Fruit fly (Drosophila melanogaster) whole organism, embryonic: ENCODE data around the gene kin17.

Experiments used
- CG10147 ChIP-seq: fragments of 200-800 bp; sonication (Bioruptor generic); optimal IDR thresholded peaks from 2 replicates; lab custom pipeline; 2019; ENCODE audit warnings: missing biosample characterization, mild to moderate bottlenecking, missing genetic modification characterization, moderate library complexity
- CG10654 ChIP-seq: fragments of 200-800 bp; sonication (Bioruptor generic); optimal IDR thresholded peaks from 2 replicates; lab custom pipeline; 2016; ENCODE audit warnings: missing biosample characterization, missing genetic modification characterization
- CG12769 ChIP-seq: fragments of 200-800 bp; sonication (Bioruptor generic); optimal IDR thresholded peaks from 2 replicates; lab custom pipeline; 2019; ENCODE audit warnings: missing biosample characterization, mild to moderate bottlenecking, missing genetic modification characterization, moderate library complexity
- CG15011 ChIP-seq: fragments of 200-800 bp; sonication (Bioruptor generic); optimal IDR thresholded peaks from 3 replicates; lab custom pipeline; 2018; ENCODE audit warnings: missing biosample characterization, mild to moderate bottlenecking, missing genetic modification characterization
- CG15696 ChIP-seq: fragments of 200-800 bp; sonication (Bioruptor generic); optimal IDR thresholded peaks from 2 replicates; lab custom pipeline; 2019; ENCODE audit warnings: missing biosample characterization, mild to moderate bottlenecking, missing genetic modification characterization, moderate library complexity
- CG17186 ChIP-seq: fragments of 200-800 bp; sonication (Bioruptor generic); optimal IDR thresholded peaks from 3 replicates; lab custom pipeline; 2017; ENCODE audit warnings: missing biosample characterization, missing genetic modification reagents, missing genetic modification characterization
- CG17829 ChIP-seq: fragments of 200-800 bp; optimal IDR thresholded peaks from 2 replicates; lab custom pipeline; 2019; ENCODE audit warnings: missing biosample characterization, mild to moderate bottlenecking, missing genetic modification characterization, moderate library complexity
- CG18476 ChIP-seq: fragments of 200-800 bp; sonication (Bioruptor generic); optimal IDR thresholded peaks from 2 replicates; lab custom pipeline; 2016; ENCODE audit warnings: missing biosample characterization, mild to moderate bottlenecking, missing genetic modification characterization
- CG31441 ChIP-seq: fragments of 200-800 bp; sonication (Bioruptor generic); IDR thresholded peaks from 2 replicates; pipeline ENCODE4 v1.3.6; 2022; ENCODE audit warnings: missing biosample characterization, missing genetic modification characterization
- CG3838 ChIP-seq: fragments of 200-800 bp; sonication (Bioruptor generic); optimal IDR thresholded peaks from 3 replicates; lab custom pipeline; 2016; ENCODE audit warnings: missing biosample characterization, missing genetic modification characterization
- CG6854 ChIP-seq: fragments of 200-800 bp; sonication (Bioruptor generic); optimal IDR thresholded peaks from 3 replicates; lab custom pipeline; 2017; ENCODE audit warnings: missing biosample characterization, mild to moderate bottlenecking, missing genetic modification characterization
- CG7745 ChIP-seq: fragments of 200-800 bp; sonication (Bioruptor generic); optimal IDR thresholded peaks from 2 replicates; lab custom pipeline; 2018; ENCODE audit warnings: missing biosample characterization, mild to moderate bottlenecking, missing genetic modification characterization, moderate library complexity
- CG7963 ChIP-seq: fragments of 200-800 bp; sonication (Bioruptor generic); IDR thresholded peaks from 3 replicates; pipeline ENCODE4 v1.3.6; 2022; ENCODE audit warnings: missing biosample characterization, missing genetic modification characterization; ENCODE audit not compliant: partially characterized antibody
- CG8478 ChIP-seq: fragments of >200 bp; optimal IDR thresholded peaks from 2 replicates; lab custom pipeline; 2018
- CG9932 ChIP-seq: fragments of 200-800 bp; sonication (Bioruptor generic); IDR thresholded peaks from 2 replicates; pipeline ENCODE4 v1.3.6; 2022; ENCODE audit warnings: missing biosample characterization, missing genetic modification characterization
- D19A ChIP-seq: fragments of 200-800 bp; optimal IDR thresholded peaks from 3 replicates; lab custom pipeline; 2019; ENCODE audit warnings: missing biosample characterization, mild to moderate bottlenecking, missing genetic modification characterization, moderate library complexity
- Dll ChIP-seq: fragments of 200-800 bp; sonication (Bioruptor generic); IDR thresholded peaks from 4 replicates; pipeline ENCODE4 v1.3.6; 2022; ENCODE audit warnings: missing biosample characterization, missing genetic modification characterization; ENCODE audit not compliant: partially characterized antibody
- Dp ChIP-seq: fragments of 200-800 bp; sonication (Bioruptor generic); optimal IDR thresholded peaks from 2 replicates; lab custom pipeline; 2018; ENCODE audit warnings: missing biosample characterization, mild to moderate bottlenecking, missing genetic modification characterization, moderate library complexity
- Eip74EF ChIP-seq, 2 experiments: fragments of 200-800 bp in 1 of 2; fragments of >200 bp in 1 of 2; sonication (Bioruptor generic) in 1 of 2; optimal IDR thresholded peaks; 2 replicates each; lab custom pipeline; 2017 to 2019; ENCODE audit warnings: missing biosample characterization in 2 of 2, missing genetic modification characterization in 2 of 2, mild to moderate bottlenecking in 1 of 2, moderate library complexity in 1 of 2
- Lpt ChIP-seq: fragments of >200 bp; optimal IDR thresholded peaks from 2 replicates; lab custom pipeline; 2018; ENCODE audit warnings: missing biosample characterization, missing genetic modification characterization
- Mad ChIP-seq: fragments of 200-800 bp; sonication (Bioruptor generic); optimal IDR thresholded peaks from 2 replicates; lab custom pipeline; 2016; ENCODE audit warnings: missing biosample characterization, missing genetic modification characterization
- Mes4 ChIP-seq: fragments of 200-800 bp; sonication (Bioruptor generic); optimal IDR thresholded peaks from 2 replicates; lab custom pipeline; 2016; ENCODE audit warnings: missing biosample characterization, missing genetic modification characterization
- Nf-YB ChIP-seq: fragments of 200-800 bp; sonication (Bioruptor generic); optimal IDR thresholded peaks from 3 replicates; lab custom pipeline; 2019; ENCODE audit warnings: missing biosample characterization, mild to moderate bottlenecking, missing genetic modification characterization, moderate library complexity
- Nf-YC ChIP-seq: fragments of 200-800 bp; optimal IDR thresholded peaks from 3 replicates; lab custom pipeline; 2019; ENCODE audit warnings: missing biosample characterization, mild to moderate bottlenecking, missing genetic modification characterization, moderate library complexity
- NfI ChIP-seq: fragments of 200-800 bp; sonication (Bioruptor generic); optimal IDR thresholded peaks from 3 replicates; lab custom pipeline; 2018; ENCODE audit warnings: missing biosample characterization, mild to moderate bottlenecking, missing genetic modification characterization, moderate library complexity
- Scr ChIP-seq: fragments of 200-800 bp; sonication (Bioruptor generic); IDR thresholded peaks from 2 replicates; pipeline ENCODE4 v1.3.6; 2022; ENCODE audit warnings: missing biosample characterization, missing genetic modification characterization; ENCODE audit not compliant: partially characterized antibody
- Sox100B ChIP-seq: fragments of 200-800 bp; sonication (Bioruptor generic); optimal IDR thresholded peaks from 3 replicates; lab custom pipeline; 2018; ENCODE audit warnings: missing biosample characterization, mild to moderate bottlenecking, missing genetic modification characterization
- Sox102F ChIP-seq: fragments of 200-800 bp; sonication (Bioruptor generic); optimal IDR thresholded peaks from 2 replicates; lab custom pipeline; 2018; ENCODE audit warnings: missing biosample characterization, mild to moderate bottlenecking, missing genetic modification characterization, moderate library complexity
- Vsx1 ChIP-seq: fragments of 200-800 bp; sonication (Bioruptor generic); optimal IDR thresholded peaks from 2 replicates; lab custom pipeline; 2017; ENCODE audit warnings: missing biosample characterization, mild to moderate bottlenecking, missing genetic modification characterization, missing genetic modification reagents
- Xbp1 ChIP-seq: fragments of 200-800 bp; sonication (Bioruptor generic); optimal IDR thresholded peaks from 3 replicates; lab custom pipeline; 2016; ENCODE audit warnings: missing biosample characterization, mild to moderate bottlenecking, missing genetic modification characterization
- abd-A ChIP-seq: fragments of 200-800 bp; sonication (Bioruptor generic); optimal IDR thresholded peaks from 3 replicates; lab custom pipeline; 2019; ENCODE audit warnings: missing biosample characterization, mild to moderate bottlenecking, missing genetic modification characterization, moderate library complexity
- br ChIP-seq: fragments of >200 bp; optimal IDR thresholded peaks from 2 replicates; lab custom pipeline; 2017
- cad ChIP-seq: fragments of >200 bp; optimal IDR thresholded peaks from 2 replicates; lab custom pipeline; 2017; ENCODE audit warnings: missing biosample characterization, missing genetic modification characterization
- chinmo ChIP-seq: fragments of 200-800 bp; sonication (Bioruptor generic); IDR thresholded peaks from 4 replicates; pipeline ENCODE4 v1.3.6; 2022; ENCODE audit warnings: missing biosample characterization, missing genetic modification characterization; ENCODE audit not compliant: partially characterized antibody
- dmrt11E ChIP-seq: fragments of 200-800 bp; sonication (Bioruptor generic); optimal IDR thresholded peaks from 3 replicates; lab custom pipeline; 2018; ENCODE audit warnings: missing biosample characterization, mild to moderate bottlenecking, missing genetic modification characterization, moderate library complexity
- h ChIP-seq: fragments of >200 bp; optimal IDR thresholded peaks from 2 replicates; lab custom pipeline; 2017
- jigr1 ChIP-seq: fragments of 200-800 bp; sonication (Bioruptor generic); IDR thresholded peaks from 3 replicates; pipeline ENCODE4 v1.3.6; 2022; ENCODE audit warnings: missing biosample characterization, missing genetic modification characterization
- jing ChIP-seq: fragments of 200-800 bp; sonication (Bioruptor generic); optimal IDR thresholded peaks from 2 replicates; lab custom pipeline; 2018; ENCODE audit warnings: missing biosample characterization, mild to moderate bottlenecking, missing genetic modification characterization
- lab ChIP-seq: fragments of 200-800 bp; sonication (Bioruptor generic); optimal IDR thresholded peaks from 3 replicates; lab custom pipeline; 2017; ENCODE audit warnings: missing biosample characterization, missing genetic modification characterization, mild to moderate bottlenecking, moderate library complexity, missing genetic modification reagents
- lbe ChIP-seq: fragments of 200-800 bp; sonication (Bioruptor generic); optimal IDR thresholded peaks from 2 replicates; lab custom pipeline; 2016; ENCODE audit warnings: missing biosample characterization, mild to moderate bottlenecking, missing genetic modification characterization
- mirr ChIP-seq: fragments of 200-800 bp; sonication (Bioruptor generic); optimal IDR thresholded peaks from 3 replicates; lab custom pipeline; 2018; ENCODE audit warnings: missing biosample characterization, mild to moderate bottlenecking, missing genetic modification characterization
- pan ChIP-seq, 4 experiments: fragments of >200 bp in 3 of 4; fragments of 200-800 bp in 1 of 4; sonication (Bioruptor generic) in 1 of 4; optimal IDR thresholded peaks in 3 of 4; IDR thresholded peaks in 1 of 4; 2 replicates each; pipeline versions ENCODE4 v1.3.6 to Lab custom; 2017 to 2022; ENCODE audit warnings: missing biosample characterization in 2 of 4, missing genetic modification characterization in 2 of 4, mixed read lengths in 1 of 4
- pnt ChIP-seq: fragments of 200-800 bp; sonication (Bioruptor generic); optimal IDR thresholded peaks from 3 replicates; lab custom pipeline; 2016; ENCODE audit warnings: missing biosample characterization, missing genetic modification characterization
- slbo ChIP-seq: fragments of 200-800 bp; sonication (Bioruptor generic); IDR thresholded peaks from 2 replicates; pipeline ENCODE4 v1.3.6; 2022; ENCODE audit warnings: missing biosample characterization, missing genetic modification characterization
- sr ChIP-seq: fragments of 200-800 bp; sonication (Bioruptor generic); IDR thresholded peaks from 3 replicates; pipeline ENCODE4 v1.3.6; 2022; ENCODE audit warnings: missing biosample characterization, missing genetic modification characterization
- tup ChIP-seq: fragments of 200-800 bp; sonication (Bioruptor generic); optimal IDR thresholded peaks from 2 replicates; lab custom pipeline; 2016; ENCODE audit warnings: missing biosample characterization, mild to moderate bottlenecking, missing genetic modification characterization, moderate library complexity
- unc-4 ChIP-seq: fragments of 200-800 bp; sonication (Bioruptor generic); IDR thresholded peaks from 2 replicates; pipeline ENCODE4 v1.3.6; 2022; ENCODE audit warnings: missing biosample characterization, missing genetic modification characterization; ENCODE audit not compliant: partially characterized antibody
- zen2 ChIP-seq: fragments of 200-800 bp; sonication (Bioruptor generic); IDR thresholded peaks from 3 replicates; pipeline ENCODE4 v1.3.6; 2022; ENCODE audit warnings: missing biosample characterization, missing genetic modification characterization; ENCODE audit not compliant: partially characterized antibody

kin17 gene

dm6 chr3L:20347762-20348580 is 8.6 kb upstream of the kin17 start, which contains the start of the genes Rbbp5 and eRF1 (continued):
- TF ChIP-seq CG6854 (GFP tag; lab: Kevin White, UChicago) (no peak), CG3838 (GFP tag; lab: Kevin White, UChicago) (peak; percentile 29), pan (optimal IDR thresholded peaks at IDR 0.05; lab: Kevin White, UChicago) (no peak), pan (GFP tag; optimal IDR thresholded peaks at IDR 0.05 in 1 of 2, IDR thresholded peaks at IDR 0.05 in 1 of 2) (peak in 1 of 2 experiments; percentile 74), zen2 (GFP tag; lab: Robert Waterston, UW) (peak; percentile 80), CG9932 (GFP tag; lab: Robert Waterston, UW) (peak; percentile 96), CG15696 (tag; lab: Kevin White, UChicago) (peak; percentile 80), Vsx1 (GFP tag; lab: Kevin White, UChicago) (no peak), Lpt (no peak), dmrt11E (peak; percentile 71), unc-4 (GFP tag; lab: Robert Waterston, UW) (peak; percentile 83), CG31441 (GFP tag; lab: Robert Waterston, UW) (peak; percentile 80; the same call in 1 of the 2 replicates), Scr (GFP tag; lab: Robert Waterston, UW) (peak; percentile 94), CG7745 (tag; lab: Kevin White, UChicago) (no peak), lab (GFP tag; lab: Kevin White, UChicago) (peak; percentile 74), jing (GFP tag; lab: Kevin White, UChicago) (no peak), CG12769 (tag; lab: Kevin White, UChicago) (peak; percentile 10), CG7963 (GFP tag; lab: Robert Waterston, UW) (peak; percentile 84), Eip74EF (GFP tag; optimal IDR thresholded peaks at IDR 0.05; lab: Kevin White, UChicago) (peak in 1 of 2 experiments; percentile 3), mirr (no peak), sr (GFP tag; lab: Robert Waterston, UW) (no peak), Mad (peak; percentile 54), Dp (GFP tag; lab: Kevin White, UChicago) (peak; percentile 2), Nf-YC (tag; lab: Kevin White, UChicago) (peak; percentile 75), CG10147 (GFP tag; lab: Kevin White, UChicago) (peak; percentile 69), h (lab: Kevin White, UChicago) (no peak), CG15011 (GFP tag; lab: Kevin White, UChicago) (no peak), Mes4 (GFP tag; lab: Kevin White, UChicago) (peak; percentile 40), NfI (GFP tag; lab: Kevin White, UChicago) (peak; percentile 63), Dll (GFP tag; lab: Robert Waterston, UW) (peak; percentile 93), slbo (no peak; the same call in 1 of the 2 replicates), Nf-YB (peak; percentile 44), tup (GFP tag; lab: Kevin White, UChicago) (no peak), CG17186 (GFP tag; lab: Kevin White, UChicago) (peak; percentile 48), Xbp1 (GFP tag; lab: Kevin White, UChicago) (peak; percentile 89), CG17829 (tag; lab: Kevin White, UChicago) (peak; percentile 79), chinmo (GFP tag; lab: Robert Waterston, UW) (no peak), D19A (tag; lab: Kevin White, UChicago) (no peak), cad (GFP tag; lab: Kevin White, UChicago) (no peak), CG8478 (lab: Kevin White, UChicago) (no peak), CG18476 (GFP tag; lab: Kevin White, UChicago) (peak; percentile 66), Sox100B (GFP tag; lab: Kevin White, UChicago) (no peak), CG10654 (GFP tag; lab: Kevin White, UChicago) (peak; percentile 73), br (lab: Kevin White, UChicago) (no peak), pnt (peak; percentile 57), jigr1 (GFP tag; lab: Robert Waterston, UW) (no peak), abd-A (tag; lab: Kevin White, UChicago) (no peak), Sox102F (GFP tag; lab: Kevin White, UChicago) (no peak), lbe (peak; percentile 43)
